Worm (Caenorhabditis elegans) whole organism, early embryonic: ENCODE data around the gene F58H1.5.

Experiments
- B0310.2 ChIP-seq: sonication (generic microtip); optimal IDR thresholded peaks from 2 replicates; lab custom pipeline; 2016; ENCODE audit warnings: mild to moderate bottlenecking, missing genetic modification characterization, missing compliant biosample characterization
- F13C5.2 ChIP-seq: sonication (generic microtip); optimal IDR thresholded peaks from 2 replicates; lab custom pipeline; 2017; ENCODE audit warnings: mild to moderate bottlenecking, missing genetic modification characterization, inconsistent platforms, missing compliant biosample characterization
- aly-1 ChIP-seq: sonication (generic microtip); optimal IDR thresholded peaks from 2 replicates; lab custom pipeline; 2016; ENCODE audit warnings: missing genetic modification characterization, missing compliant biosample characterization
- ama-1 ChIP-seq: fragments of 150-350 bp; optimal IDR thresholded peaks from 2 replicates; lab custom pipeline; 2014
- ceh-13 ChIP-seq: fragments of 200-800 bp; sonication (Bioruptor generic); optimal IDR thresholded peaks from 2 replicates; lab custom pipeline; 2018; ENCODE audit warnings: mild to moderate bottlenecking, missing genetic modification characterization, missing compliant biosample characterization
- ceh-36 ChIP-seq: sonication (generic microtip); optimal IDR thresholded peaks from 2 replicates; lab custom pipeline; 2016; ENCODE audit warnings: missing genetic modification characterization, inconsistent platforms, missing compliant biosample characterization
- ets-7 ChIP-seq: sonication (generic microtip); optimal IDR thresholded peaks from 2 replicates; lab custom pipeline; 2016; ENCODE audit warnings: missing genotype, missing genetic modification characterization, missing compliant biosample characterization
- flt-1 ChIP-seq: fragments of 200-800 bp; sonication (Bioruptor generic); IDR thresholded peaks from 2 replicates; pipeline ENCODE4 v1.3.6; 2022; ENCODE audit warnings: missing genetic modification characterization, missing compliant biosample characterization
- hmbx-1 ChIP-seq: sonication (generic microtip); optimal IDR thresholded peaks from 2 replicates; lab custom pipeline; 2016; ENCODE audit warnings: mild to moderate bottlenecking, missing genetic modification characterization, missing compliant biosample characterization
- hmg-4 ChIP-seq: fragments of 200-800 bp; sonication (Bioruptor generic); optimal IDR thresholded peaks from 2 replicates; lab custom pipeline; 2018; ENCODE audit warnings: mild to moderate bottlenecking, missing genetic modification characterization, missing compliant biosample characterization
- hnd-1 ChIP-seq: sonication (generic microtip); optimal IDR thresholded peaks from 2 replicates; lab custom pipeline; 2016; ENCODE audit warnings: missing genetic modification characterization, missing compliant biosample characterization
- pes-1 ChIP-seq: fragments of 200-800 bp; sonication (Bioruptor generic); IDR thresholded peaks from 2 replicates; pipeline ENCODE4 v1.3.6; 2022; ENCODE audit warnings: missing genetic modification reagents, missing genetic modification characterization, missing compliant biosample characterization
- scrt-1 ChIP-seq: fragments of 200-800 bp; sonication (Bioruptor generic); IDR thresholded peaks from 2 replicates; pipeline ENCODE4 v1.3.6; 2022; ENCODE audit warnings: missing genetic modification characterization, missing compliant biosample characterization
- sea-1 ChIP-seq: fragments of 200-800 bp; sonication (Bioruptor generic); conservative IDR thresholded peaks from 2 replicates; pipeline ENCODE4 v1.3.6; 2022; ENCODE audit warnings: missing genetic modification characterization, missing compliant biosample characterization
- tbx-11 ChIP-seq: fragments of 200-800 bp; sonication (Bioruptor generic); IDR thresholded peaks from 2 replicates; pipeline ENCODE4 v1.3.6; 2022; ENCODE audit warnings: missing genetic modification characterization, missing compliant biosample characterization
- tbx-37 ChIP-seq: fragments of 200-800 bp; sonication (Bioruptor generic); conservative IDR thresholded peaks from 2 replicates; pipeline ENCODE4 v1.3.6; 2022; ENCODE audit warnings: missing genetic modification reagents, missing genetic modification characterization, missing compliant biosample characterization
- tra-4 ChIP-seq: sonication (generic microtip); optimal IDR thresholded peaks from 2 replicates; lab custom pipeline; 2017; ENCODE audit warnings: missing genetic modification characterization, missing compliant biosample characterization

Gene F58H1.5

DNA sequence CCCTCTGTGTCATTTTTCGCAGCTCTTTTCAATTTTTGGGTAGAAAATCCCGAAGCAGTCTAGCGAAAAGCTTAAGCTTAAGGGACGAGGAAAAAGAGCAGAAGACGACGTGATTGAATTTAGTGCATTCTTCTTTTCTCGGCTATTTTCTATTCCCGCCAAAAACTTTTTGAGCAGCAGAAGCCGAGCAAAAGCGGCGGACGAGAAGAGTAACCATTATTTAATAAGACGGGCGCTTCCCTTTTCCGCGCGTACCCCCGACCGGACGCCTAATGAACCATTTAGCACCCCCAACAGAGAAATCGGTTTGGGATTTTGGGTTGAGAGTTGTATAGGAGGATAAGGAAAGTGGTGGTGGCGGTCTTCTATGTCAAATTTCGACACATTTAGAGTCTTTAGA is 4.6 kb upstream of the F58H1.5 start:
- TF ChIP-seq hmbx-1 (tag; lab: Kevin White, UChicago) (no peak), B0310.2 (tag; lab: Kevin White, UChicago) (no peak), sea-1 (GFP tag; lab: Robert Waterston, UW) (no peak), pes-1 (GFP tag; lab: Robert Waterston, UW) (no peak), tbx-37 (GFP tag; lab: Robert Waterston, UW) (no peak), ceh-13 (no peak), flt-1 (no peak), scrt-1 (GFP tag; lab: Robert Waterston, UW) (no peak), ceh-36 (tag; lab: Kevin White, UChicago) (no peak), tbx-11 (GFP tag; lab: Robert Waterston, UW) (no peak), F13C5.2 (tag; lab: Kevin White, UChicago) (no peak), tra-4 (no peak), aly-1 (no peak), hmg-4 (GFP tag; lab: Kevin White, UChicago) (no peak), hnd-1 (tag; lab: Kevin White, UChicago) (no peak), ama-1 (lab: Kevin White, UChicago) (no peak)

DNA sequence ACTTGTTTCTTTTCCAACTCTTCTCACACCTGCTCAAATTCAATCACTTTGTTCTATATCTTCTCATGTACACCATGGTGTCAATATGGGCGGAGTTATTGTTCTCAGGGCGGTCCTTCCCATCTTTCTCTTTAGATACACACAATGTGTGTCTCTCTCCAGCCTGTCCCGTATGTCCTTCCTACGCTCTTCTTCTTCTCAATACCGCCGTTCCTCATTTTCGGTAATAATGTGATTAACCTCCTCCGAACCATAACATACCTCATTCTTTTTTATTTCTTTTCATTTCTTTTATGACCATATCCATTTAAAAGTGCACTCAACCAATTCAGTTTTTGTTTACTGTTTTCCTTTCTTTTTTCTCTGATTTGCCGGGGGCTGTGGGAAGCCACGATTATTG is 2.6 kb upstream of the F58H1.5 start:
- TF ChIP-seq hmbx-1 (tag; lab: Kevin White, UChicago) (no peak), scrt-1 (GFP tag; lab: Robert Waterston, UW) (no peak), flt-1 (no peak), hnd-1 (tag; lab: Kevin White, UChicago) (no peak), tbx-11 (GFP tag; lab: Robert Waterston, UW) (no peak), ceh-36 (tag; lab: Kevin White, UChicago) (no peak), B0310.2 (tag; lab: Kevin White, UChicago) (no peak), F13C5.2 (tag; lab: Kevin White, UChicago) (no peak), ceh-13 (no peak)

DNA sequence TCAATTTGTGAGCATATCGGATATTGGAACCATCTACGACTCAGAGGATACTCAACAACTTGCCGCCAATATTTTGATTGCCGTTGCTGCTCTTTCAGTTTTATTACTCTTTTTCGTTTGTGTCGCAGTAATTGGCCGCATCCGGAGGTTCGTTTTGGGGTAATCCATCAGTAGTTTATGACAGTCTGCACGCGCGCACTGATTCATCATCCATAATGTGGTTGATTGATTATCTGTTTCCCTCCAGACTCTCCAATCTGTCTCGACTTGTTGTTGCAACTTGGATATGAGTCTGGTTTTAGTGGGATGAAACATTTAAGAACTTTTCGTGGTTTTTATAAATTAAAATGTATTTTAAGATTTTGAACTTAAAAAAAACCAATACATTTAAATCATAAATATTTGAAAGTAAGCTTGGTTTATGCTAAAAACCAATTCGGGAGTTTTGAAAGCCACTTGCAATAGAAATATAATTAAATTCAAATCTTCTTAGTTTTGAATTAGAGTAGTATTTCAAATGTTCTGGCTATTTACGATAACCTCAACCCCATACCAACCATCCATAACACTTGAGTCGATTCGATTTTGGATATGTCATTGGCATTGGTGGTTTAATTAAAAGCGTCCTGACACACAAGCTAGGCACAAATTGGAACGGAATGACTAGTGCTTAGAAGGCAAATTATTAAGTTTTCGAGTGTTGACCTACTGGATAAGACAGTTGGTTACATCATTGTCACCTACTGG is 2.1 kb downstream of the F58H1.5 start:
- TF ChIP-seq flt-1 (no peak), F13C5.2 (tag; lab: Kevin White, UChicago) (no peak), B0310.2 (tag; lab: Kevin White, UChicago) (no peak), hnd-1 (tag; lab: Kevin White, UChicago) (no peak), sea-1 (GFP tag; lab: Robert Waterston, UW) (no peak), tra-4 (no peak), tbx-37 (GFP tag; lab: Robert Waterston, UW) (no peak), hmbx-1 (tag; lab: Kevin White, UChicago) (no peak), pes-1 (GFP tag; lab: Robert Waterston, UW) (no peak), hmg-4 (GFP tag; lab: Kevin White, UChicago) (no peak), tbx-11 (GFP tag; lab: Robert Waterston, UW) (no peak), ets-7 (tag; lab: Kevin White, UChicago) (no peak), ceh-13 (no peak), aly-1 (no peak)

DNA sequence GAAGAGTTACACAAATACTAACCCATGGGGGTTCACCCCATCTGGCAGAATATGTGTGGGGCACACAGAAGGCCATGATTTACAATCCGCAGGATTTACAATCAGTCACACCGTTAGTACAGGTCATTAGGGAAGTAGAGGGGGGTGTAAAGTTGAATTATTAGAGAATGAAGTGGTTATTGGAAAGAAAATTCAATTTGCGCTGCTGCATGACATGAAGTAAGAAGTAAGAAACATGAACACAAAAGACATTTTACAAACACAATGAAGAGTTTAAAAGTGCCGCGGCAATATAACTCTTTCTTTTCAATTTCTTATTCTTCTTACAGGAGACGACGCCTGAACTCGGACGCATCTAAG is 2.6 kb downstream of the F58H1.5 start:
- TF ChIP-seq pes-1 (GFP tag; lab: Robert Waterston, UW) (0 out of 2 replicates have a peak, but pooled peaks have one; percentile 31), ceh-36 (tag; lab: Kevin White, UChicago) (no peak), B0310.2 (tag; lab: Kevin White, UChicago) (peak; percentile 18), tbx-37 (GFP tag; lab: Robert Waterston, UW) (no peak), aly-1 (no peak)

DNA sequence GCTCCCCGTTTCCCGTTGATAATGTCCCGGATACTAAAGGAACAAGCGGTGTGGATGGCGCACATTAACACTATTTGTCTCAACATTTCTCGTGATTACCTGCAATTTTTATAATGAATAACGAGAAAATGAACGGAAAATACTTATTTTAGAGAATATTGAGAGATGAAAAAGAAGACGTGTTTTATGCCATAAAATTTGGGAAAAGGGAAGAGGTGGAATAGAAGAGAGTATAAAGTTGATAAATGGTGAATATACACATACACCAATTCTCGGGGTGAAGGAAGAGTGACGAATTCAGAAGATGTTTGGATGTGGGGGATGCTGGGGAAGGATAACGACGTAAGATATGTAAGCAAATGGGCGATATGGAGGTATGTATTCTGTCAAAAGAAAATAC is 6.5 kb downstream of the F58H1.5 start, which contains the start of gene F58H1.7:
TSS of gene F58H1.7 (minus strand) at position 101 of the 400 bp plus-strand sequence.
- TF ChIP-seq sea-1 (GFP tag; lab: Robert Waterston, UW): no peak
- TF ChIP-seq B0310.2 (tag; lab: Kevin White, UChicago): no peak
- no peak for TF ChIP-seq scrt-1 (GFP tag; lab: Robert Waterston, UW)
- TF ChIP-seq ceh-36 (tag; lab: Kevin White, UChicago): no peak
- TF ChIP-seq hnd-1 (tag; lab: Kevin White, UChicago): no peak
- TF ChIP-seq ets-7 (tag; lab: Kevin White, UChicago): no peak
- TF ChIP-seq aly-1: no peak
- TF ChIP-seq hmbx-1 (tag; lab: Kevin White, UChicago): no peak
- no peak for TF ChIP-seq pes-1 (GFP tag; lab: Robert Waterston, UW)
- TF ChIP-seq flt-1: no peak
- no peak for TF ChIP-seq F13C5.2 (tag; lab: Kevin White, UChicago)
- no peak for TF ChIP-seq ceh-13
- no peak for TF ChIP-seq hmg-4 (GFP tag; lab: Kevin White, UChicago)
- no peak for TF ChIP-seq tbx-37 (GFP tag; lab: Robert Waterston, UW)
- no peak for TF ChIP-seq tbx-11 (GFP tag; lab: Robert Waterston, UW)
- no peak for TF ChIP-seq ama-1 (lab: Kevin White, UChicago)
- no peak for TF ChIP-seq tra-4

DNA sequence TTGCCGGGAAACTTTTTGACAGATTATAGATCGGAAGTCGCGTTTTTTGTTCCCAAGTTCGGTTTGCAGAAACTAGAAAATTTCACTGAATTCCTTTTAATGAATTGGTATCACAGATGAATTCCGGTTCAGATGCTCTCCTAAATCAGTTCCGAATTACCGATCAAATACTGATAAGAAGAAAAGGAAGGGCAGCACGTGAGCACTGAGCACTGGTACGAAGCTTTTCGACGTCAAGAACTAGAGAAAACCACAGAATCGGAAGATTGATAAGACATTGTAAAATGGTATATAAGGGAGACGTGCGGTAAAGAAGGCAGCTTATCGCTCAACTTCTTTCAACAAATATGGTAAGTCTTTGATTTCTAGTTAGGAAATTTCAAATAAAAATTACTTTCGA is 17.0 kb downstream of the F58H1.5 start, which contains the start of gene cpr-1:
TSS of gene cpr-1 (plus strand) at position 319 of the 400 bp plus-strand sequence.
- TF ChIP-seq ceh-13 (no peak), pes-1 (GFP tag; lab: Robert Waterston, UW) (no peak)

DNA sequence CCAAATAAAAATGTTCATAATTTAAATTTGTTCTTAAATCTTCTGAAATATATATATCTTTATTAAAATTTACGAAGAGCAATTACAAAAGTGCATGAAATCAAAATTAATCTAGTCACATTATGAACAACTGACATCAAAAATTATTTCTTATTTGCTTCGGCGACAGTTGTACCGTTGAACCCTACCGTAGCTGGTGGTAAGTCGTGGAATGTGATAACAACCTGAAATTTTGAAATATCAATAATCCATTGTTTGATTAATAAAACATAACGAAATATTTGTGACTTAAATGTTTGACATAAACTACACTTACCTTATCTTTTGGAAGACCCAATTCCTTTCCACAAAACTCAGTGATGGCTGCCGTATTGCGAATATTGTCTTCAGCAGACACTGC is 18.5 kb downstream of the F58H1.5 start:
- TF ChIP-seq F13C5.2 (tag; lab: Kevin White, UChicago) (no peak), tbx-11 (GFP tag; lab: Robert Waterston, UW) (no peak), ama-1 (lab: Kevin White, UChicago) (no peak), ets-7 (tag; lab: Kevin White, UChicago) (no peak), B0310.2 (tag; lab: Kevin White, UChicago) (no peak), ceh-36 (tag; lab: Kevin White, UChicago) (no peak), flt-1 (no peak), hmbx-1 (tag; lab: Kevin White, UChicago) (no peak), tra-4 (no peak)
